Fruit fly (Drosophila melanogaster) whole organism, embryonic: Measurements from ENCODE around the gene CG33110.

Experiments
- B-H2 ChIP-seq: fragments of 200-800 bp; sonication (Bioruptor generic); optimal IDR thresholded peaks from 2 replicates; lab custom pipeline; 2018; ENCODE audit warnings: missing biosample characterization, mild to moderate bottlenecking, missing genetic modification characterization
- BtbVII ChIP-seq: fragments of 200-800 bp; sonication (Bioruptor generic); optimal IDR thresholded peaks from 3 replicates; lab custom pipeline; 2017; ENCODE audit warnings: missing biosample characterization, mild to moderate bottlenecking, missing genetic modification characterization
- CG12236 ChIP-seq: fragments of 200-800 bp; sonication (Bioruptor generic); optimal IDR thresholded peaks from 2 replicates; lab custom pipeline; 2016; ENCODE audit warnings: missing biosample characterization, missing genetic modification characterization
- CG12659 ChIP-seq: fragments of 200-800 bp; sonication (Bioruptor generic); optimal IDR thresholded peaks from 3 replicates; lab custom pipeline; 2017; ENCODE audit warnings: mild to moderate bottlenecking, missing biosample characterization, missing genetic modification reagents, missing genetic modification characterization
- CG13424 ChIP-seq: fragments of 200-800 bp; sonication (Bioruptor generic); optimal IDR thresholded peaks from 2 replicates; lab custom pipeline; 2019; ENCODE audit warnings: missing biosample characterization, mild to moderate bottlenecking, missing genetic modification characterization, moderate library complexity
- CG15479 ChIP-seq: fragments of 200-800 bp; sonication (Bioruptor generic); optimal IDR thresholded peaks from 3 replicates; lab custom pipeline; 2019; ENCODE audit warnings: missing biosample characterization, mild to moderate bottlenecking, missing genetic modification characterization, moderate library complexity
- CG15514 ChIP-seq: fragments of 200-800 bp; sonication (Bioruptor generic); optimal IDR thresholded peaks from 3 replicates; lab custom pipeline; 2017; ENCODE audit warnings: missing biosample characterization, missing genetic modification characterization, mild to moderate bottlenecking, moderate library complexity, missing genetic modification reagents
- CG2202 ChIP-seq: fragments of 200-800 bp; sonication (Bioruptor generic); optimal IDR thresholded peaks from 2 replicates; lab custom pipeline; 2018; ENCODE audit warnings: missing biosample characterization, mild to moderate bottlenecking, missing genetic modification characterization
- CG34422 ChIP-seq: fragments of 200-800 bp; sonication (Bioruptor generic); IDR thresholded peaks from 3 replicates; pipeline ENCODE4 v1.3.6; 2022; ENCODE audit warnings: missing biosample characterization, missing genetic modification characterization
- CG4328 ChIP-seq: fragments of 200-800 bp; sonication (Bioruptor generic); optimal IDR thresholded peaks from 3 replicates; lab custom pipeline; 2017; ENCODE audit warnings: missing biosample characterization, missing genetic modification reagents, missing genetic modification characterization
- CG5180 ChIP-seq: fragments of 200-800 bp; sonication (Bioruptor generic); optimal IDR thresholded peaks from 3 replicates; lab custom pipeline; 2017; ENCODE audit warnings: missing biosample characterization, missing genetic modification characterization, mild to moderate bottlenecking, moderate library complexity, missing genetic modification reagents
- CG6175 ChIP-seq: fragments of 200-800 bp; sonication (Bioruptor generic); IDR thresholded peaks from 3 replicates; pipeline ENCODE4 v1.3.6; 2022; ENCODE audit warnings: missing biosample characterization, missing genetic modification characterization
- CG6272 ChIP-seq: fragments of 200-800 bp; sonication (Bioruptor generic); IDR thresholded peaks from 2 replicates; pipeline ENCODE4 v1.3.6; 2022; ENCODE audit warnings: missing biosample characterization, missing genetic modification characterization
- Drgx ChIP-seq: fragments of 200-800 bp; sonication (Bioruptor generic); IDR thresholded peaks from 2 replicates; pipeline ENCODE4 v1.3.6; 2022; ENCODE audit warnings: missing biosample characterization, missing genetic modification characterization
- E2f2 ChIP-seq: fragments of 200-800 bp; sonication (Bioruptor generic); IDR thresholded peaks from 2 replicates; pipeline ENCODE4 v1.3.6; 2022; ENCODE audit warnings: missing biosample characterization, missing genetic modification characterization
- Ets65A ChIP-seq: fragments of 200-800 bp; sonication (Bioruptor generic); peaks from one replicate; lab custom pipeline; 2016; ENCODE audit warnings: missing biosample characterization, missing genetic modification characterization
- Ets97D ChIP-seq: fragments of 200-800 bp; sonication (Bioruptor generic); optimal IDR thresholded peaks from 3 replicates; lab custom pipeline; 2016; ENCODE audit warnings: missing biosample characterization, missing genetic modification characterization
- Fer3 ChIP-seq: fragments of 200-800 bp; sonication (Bioruptor generic); optimal IDR thresholded peaks from 2 replicates; lab custom pipeline; 2018; ENCODE audit warnings: missing biosample characterization, mild to moderate bottlenecking, missing genetic modification characterization, moderate library complexity
- Hr78 ChIP-seq, 2 experiments: fragments of 200-800 bp in 1 of 2; fragments of >200 bp in 1 of 2; sonication (Bioruptor generic) in 1 of 2; optimal IDR thresholded peaks; 2 replicates each; lab custom pipeline; 2017 to 2019; ENCODE audit warnings: missing biosample characterization in 2 of 2, missing genetic modification characterization in 2 of 2, mild to moderate bottlenecking in 1 of 2, moderate library complexity in 1 of 2
- Kr ChIP-seq: fragments of 200-800 bp; sonication (Bioruptor generic); optimal IDR thresholded peaks from 2 replicates; lab custom pipeline; 2017; ENCODE audit warnings: missing biosample characterization, mild to moderate bottlenecking, missing genetic modification characterization
- Med ChIP-seq: fragments of 200-800 bp; sonication (Bioruptor generic); peaks from one replicate; lab custom pipeline; 2016; ENCODE audit warnings: missing biosample characterization, missing genetic modification characterization, mild to moderate bottlenecking, inconsistent platforms, moderate library complexity
- NC2α ChIP-seq: fragments of 200-800 bp; sonication (Bioruptor generic); optimal IDR thresholded peaks from 2 replicates; lab custom pipeline; 2016; ENCODE audit warnings: missing biosample characterization, missing genetic modification characterization
- PHDP ChIP-seq: fragments of 200-800 bp; sonication (Bioruptor generic); optimal IDR thresholded peaks from 3 replicates; lab custom pipeline; 2018; ENCODE audit warnings: missing biosample characterization, mild to moderate bottlenecking, missing genetic modification characterization, moderate library complexity
- Pdp1 ChIP-seq, 2 experiments: fragments of 200-800 bp; sonication (Bioruptor generic); optimal IDR thresholded peaks; 3 replicates each; lab custom pipeline; 2016; ENCODE audit warnings: missing biosample characterization in 2 of 2, missing genetic modification characterization in 2 of 2, mild to moderate bottlenecking in 1 of 2, moderate library complexity in 1 of 2
- Vsx1 ChIP-seq: fragments of 200-800 bp; sonication (Bioruptor generic); optimal IDR thresholded peaks from 2 replicates; lab custom pipeline; 2017; ENCODE audit warnings: missing biosample characterization, mild to moderate bottlenecking, missing genetic modification characterization, missing genetic modification reagents
- cas ChIP-seq: fragments of 200-800 bp; sonication (Bioruptor generic); IDR thresholded peaks from 2 replicates; pipeline ENCODE4 v1.3.6; 2022; ENCODE audit warnings: missing biosample characterization, missing genetic modification characterization
- ewg ChIP-seq: fragments of 200-800 bp; sonication (Bioruptor generic); optimal IDR thresholded peaks from 3 replicates; lab custom pipeline; 2017; ENCODE audit warnings: mild to moderate bottlenecking, missing biosample characterization, missing genetic modification reagents, missing genetic modification characterization
- fd96Cb ChIP-seq: fragments of 200-800 bp; sonication (Bioruptor generic); optimal IDR thresholded peaks from 2 replicates; lab custom pipeline; 2018; ENCODE audit warnings: missing biosample characterization, mild to moderate bottlenecking, missing genetic modification characterization, moderate library complexity
- grau ChIP-seq: fragments of 200-800 bp; optimal IDR thresholded peaks from 3 replicates; lab custom pipeline; 2019; ENCODE audit warnings: missing biosample characterization, mild to moderate bottlenecking, missing genetic modification characterization, moderate library complexity
- klu ChIP-seq: fragments of 200-800 bp; sonication (Bioruptor generic); IDR thresholded peaks from 2 replicates; pipeline ENCODE4 v1.3.6; 2022; ENCODE audit warnings: missing biosample characterization, missing genetic modification characterization
- otp ChIP-seq: fragments of 200-800 bp; sonication (Bioruptor generic); IDR thresholded peaks from 3 replicates; pipeline ENCODE4, ENCODE4 v1.3.6; 2022; ENCODE audit warnings: missing biosample characterization, missing genetic modification characterization
- pzg ChIP-seq: fragments of 200-800 bp; sonication (Bioruptor generic); optimal IDR thresholded peaks from 3 replicates; lab custom pipeline; 2018; ENCODE audit warnings: missing biosample characterization, mild to moderate bottlenecking, missing genetic modification characterization, moderate library complexity
- sens ChIP-seq: fragments of 200-800 bp; sonication (Bioruptor generic); peaks from one replicate; lab custom pipeline; 2016; ENCODE audit warnings: missing biosample characterization, missing genetic modification characterization
- stc ChIP-seq: fragments of 200-800 bp; sonication (Bioruptor generic); IDR thresholded peaks from 2 replicates; pipeline ENCODE4 v1.3.6; 2022; ENCODE audit warnings: missing biosample characterization, missing genetic modification characterization
- tap ChIP-seq: fragments of 200-800 bp; optimal IDR thresholded peaks from 3 replicates; lab custom pipeline; 2019; ENCODE audit warnings: missing biosample characterization, mild to moderate bottlenecking, missing genetic modification characterization, moderate library complexity
- zen2 ChIP-seq: fragments of 200-800 bp; sonication (Bioruptor generic); IDR thresholded peaks from 3 replicates; pipeline ENCODE4 v1.3.6; 2022; ENCODE audit warnings: missing biosample characterization, missing genetic modification characterization; ENCODE audit not compliant: partially characterized antibody

The CG33110 gene

dm6 chr3R:22573590-22573989 is 3.6 kb downstream of the CG33110 start (continued):
- TF ChIP-seq klu = no peak
- TF ChIP-seq Fer3 (tag; lab: Kevin White, UChicago) = peak; percentile 2
- TF ChIP-seq BtbVII (GFP tag; lab: Kevin White, UChicago) = peak; percentile 36
- peak; percentile 17 for TF ChIP-seq CG15514 (GFP tag; lab: Kevin White, UChicago)
- peak; percentile 21 for TF ChIP-seq CG12659 (GFP tag; lab: Kevin White, UChicago)
- TF ChIP-seq E2f2 (GFP tag; lab: Robert Waterston, UW) = peak; percentile 26; the same call in 1 of the 2 replicates
- peak; percentile 75 for TF ChIP-seq Med
- TF ChIP-seq fd96Cb (tag; lab: Kevin White, UChicago) = no peak
- peak; percentile 5 for TF ChIP-seq CG2202 (tag; lab: Kevin White, UChicago)
- TF ChIP-seq otp = peak; percentile 78
- no peak for TF ChIP-seq zen2
- no peak for TF ChIP-seq Ets97D
- TF ChIP-seq PHDP = peak; percentile 37
- TF ChIP-seq Hr78 (GFP tag; optimal IDR thresholded peaks at IDR 0.05; lab: Kevin White, UChicago) = peak in 1 of 2 experiments; percentile 7
- TF ChIP-seq Vsx1 (GFP tag; lab: Kevin White, UChicago) = peak; percentile 14
- TF ChIP-seq tap (tag; lab: Kevin White, UChicago) = no peak
- TF ChIP-seq, all 482 proteins: peak for 56

- TF ChIP-seq CG12236 (GFP tag; lab: Kevin White, UChicago) = no peak
- TF ChIP-seq B-H2 (GFP tag; lab: Kevin White, UChicago) = no peak
- TF ChIP-seq Kr (GFP tag; lab: Kevin White, UChicago) = no peak
- TF ChIP-seq Med = peak; percentile 6
- TF ChIP-seq Pdp1 (GFP tag; optimal IDR thresholded peaks at IDR 0.05; lab: Kevin White, UChicago) = peak in 1 of 2 experiments; percentile 13
- no peak for TF ChIP-seq CG4328 (GFP tag; lab: Kevin White, UChicago)
- no peak for TF ChIP-seq cas (GFP tag; lab: Robert Waterston, UW)
- TF ChIP-seq Drgx (GFP tag; lab: Robert Waterston, UW) = peak; percentile 34; the same call in 1 of the 2 replicates
- TF ChIP-seq CG34422 (GFP tag; lab: Robert Waterston, UW) = no peak
- TF ChIP-seq grau (tag; lab: Kevin White, UChicago) = peak; percentile 26
- no peak for TF ChIP-seq NC2α (GFP tag; lab: Kevin White, UChicago)
- peak; percentile 25 for TF ChIP-seq Ets65A
- TF ChIP-seq CG6272 (GFP tag; lab: Robert Waterston, UW) = no peak
- TF ChIP-seq stc = no peak
- no peak for TF ChIP-seq ewg (GFP tag; lab: Kevin White, UChicago)
- peak; percentile 59 for TF ChIP-seq sens (GFP tag; lab: Kevin White, UChicago)
- no peak for TF ChIP-seq CG13424 (tag; lab: Kevin White, UChicago)
Measured at dm6 chr3R:22576096-22576697, 6.2 kb downstream of the CG33110 start.

- TF ChIP-seq CG5180 (GFP tag; lab: Kevin White, UChicago) = peak; percentile 73
- TF ChIP-seq CG15479 (GFP tag; lab: Kevin White, UChicago) = no peak
- TF ChIP-seq CG6175 (GFP tag; lab: Robert Waterston, UW) = peak; percentile 55; the same call in 1 of the 3 replicates
- TF ChIP-seq pzg (GFP tag; lab: Kevin White, UChicago) = no peak
Measured at dm6 chr3R:22576979-22577378, 7.0 kb downstream of the CG33110 start.
